Worm (Caenorhabditis elegans): ENCODE data around the gene ace-3.

DNA sequence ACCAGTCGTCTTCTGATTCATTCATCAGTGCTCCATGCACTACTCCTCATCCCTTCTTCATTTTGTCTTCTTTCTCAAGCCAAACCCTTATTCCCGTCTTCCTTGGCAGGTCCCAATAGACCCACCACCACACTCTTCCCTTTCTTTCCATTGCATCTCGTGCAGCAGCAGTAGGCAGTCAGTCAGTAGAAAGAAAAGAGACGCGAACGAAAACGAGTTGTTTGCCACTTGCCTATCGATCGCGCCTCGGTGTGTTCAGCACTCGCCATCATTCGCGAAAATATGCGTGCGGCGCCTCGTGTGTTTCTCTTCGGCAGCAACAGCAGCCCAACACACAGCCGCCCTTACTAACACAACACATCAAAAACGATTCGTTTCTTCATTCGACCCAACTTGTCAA, 44.1 kb downstream of the ace-3 start:
- TF ChIP-seq ceh-39 (tag; optimal IDR thresholded peaks at IDR 0.05) (no peak), lsy-2 (tag; optimal IDR thresholded peaks at IDR 0.05) (peak; percentile 17), nhr-28 (tag; optimal IDR thresholded peaks at IDR 0.05) (no peak), elt-1 (tag; optimal IDR thresholded peaks at IDR 0.05; ENCODE audit: borderline replicate concordance, insufficient read depth) (no peak), nhr-12 (tag; optimal IDR thresholded peaks at IDR 0.05) (no peak), sem-2 (GFP tag; optimal IDR thresholded peaks at IDR 0.05) (peak; percentile 62), nhr-76 (tag; optimal IDR thresholded peaks at IDR 0.05) (peak; percentile 22), snpc-4 (tag; optimal IDR thresholded peaks at IDR 0.05) (no peak), drap-1 (GFP tag; optimal IDR thresholded peaks at IDR 0.05) (peak; percentile 27), pha-4 (tag; optimal IDR thresholded peaks at IDR 0.05) (peak; percentile 14), unc-120 (tag; optimal IDR thresholded peaks at IDR 0.05; ENCODE audit: poor library complexity, severe bottlenecking) (no peak), unc-39 (tag; optimal IDR thresholded peaks at IDR 0.05) (no peak)

Measured in whole organism, mixed stage, embryonic.